Worm (Caenorhabditis elegans) whole organism, late embryonic: ENCODE data around the gene ZK354.8.
"Not testable (repeated sequence)": the region's sequence is repeated elsewhere in the genome, so short reads cannot be mapped to it uniquely, and the experiment has no call there.

ENCODE experiments used
- C38D4.7 ChIP-seq: fragments of 200-800 bp; sonication (Bioruptor generic); optimal IDR thresholded peaks from 2 replicates; lab custom pipeline; 2018; ENCODE audit warnings: mild to moderate bottlenecking, missing genetic modification characterization, moderate library complexity, missing compliant biosample characterization
- K02D7.2 ChIP-seq: sonication (generic microtip); optimal IDR thresholded peaks from 2 replicates; lab custom pipeline; 2017; ENCODE audit warnings: mild to moderate bottlenecking, missing genetic modification characterization, missing compliant biosample characterization
- K09A11.1 ChIP-seq: sonication (generic microtip); optimal IDR thresholded peaks from 2 replicates; lab custom pipeline; 2017; ENCODE audit warnings: antibody characterized with exemption, mild to moderate bottlenecking, missing genetic modification characterization, missing compliant biosample characterization; ENCODE audit not compliant: insufficient read depth
- Y22D7AL.16 ChIP-seq: sonication (generic microtip); optimal IDR thresholded peaks from 2 replicates; lab custom pipeline; 2016; ENCODE audit warnings: missing genetic modification characterization, missing compliant biosample characterization
- ama-1 ChIP-seq: fragments of 150-350 bp; optimal IDR thresholded peaks from 2 replicates; lab custom pipeline; 2014
- ceh-18 ChIP-seq: sonication (generic microtip); optimal IDR thresholded peaks from 2 replicates; lab custom pipeline; 2016; ENCODE audit warnings: missing genetic modification characterization, missing compliant biosample characterization
- ceh-19 ChIP-seq: fragments of 200-800 bp; sonication (Bioruptor generic); optimal IDR thresholded peaks from 2 replicates; lab custom pipeline; 2018; ENCODE audit warnings: mild to moderate bottlenecking, missing genetic modification characterization, missing compliant biosample characterization
- ceh-2 ChIP-seq: sonication (generic microtip); optimal IDR thresholded peaks from 2 replicates; lab custom pipeline; 2016; ENCODE audit warnings: missing genotype, missing genetic modification characterization, missing compliant biosample characterization
- ceh-24 ChIP-seq: sonication (generic microtip); optimal IDR thresholded peaks from 2 replicates; lab custom pipeline; 2016; ENCODE audit warnings: mild to moderate bottlenecking, missing genetic modification characterization, missing compliant biosample characterization
- ceh-30 ChIP-seq: fragments of 150-350 bp; optimal IDR thresholded peaks from 2 replicates; lab custom pipeline; 2014; ENCODE audit warnings: missing biosample characterization, missing genetic modification characterization
- ceh-34 ChIP-seq: sonication (generic microtip); optimal IDR thresholded peaks from 2 replicates; lab custom pipeline; 2016; ENCODE audit warnings: mild to moderate bottlenecking, missing genetic modification characterization, missing compliant biosample characterization
- ceh-45 ChIP-seq: fragments of 200-800 bp; sonication (Bioruptor generic); IDR thresholded peaks from 2 replicates; pipeline ENCODE4 v1.3.6; 2022; ENCODE audit warnings: missing genetic modification reagents, missing genetic modification characterization, missing compliant biosample characterization
- ceh-6 ChIP-seq: fragments of 200-800 bp; sonication (Bioruptor generic); optimal IDR thresholded peaks from 2 replicates; lab custom pipeline; 2018; ENCODE audit warnings: mild to moderate bottlenecking, missing genetic modification characterization, missing compliant biosample characterization
- che-1 ChIP-seq: sonication (generic microtip); optimal IDR thresholded peaks from 2 replicates; lab custom pipeline; 2016; ENCODE audit warnings: mild to moderate bottlenecking, missing genetic modification characterization, missing compliant biosample characterization
- dve-1 ChIP-seq: sonication (generic microtip); optimal IDR thresholded peaks from 2 replicates; lab custom pipeline; 2017; ENCODE audit warnings: antibody characterized with exemption, mild to moderate bottlenecking, missing genetic modification characterization, missing compliant biosample characterization
- eyg-1 ChIP-seq: sonication (generic microtip); optimal IDR thresholded peaks from 2 replicates; lab custom pipeline; 2016; ENCODE audit warnings: missing genotype, missing genetic modification characterization, missing compliant biosample characterization
- fax-1 ChIP-seq: sonication (generic microtip); optimal IDR thresholded peaks from 2 replicates; lab custom pipeline; 2016; ENCODE audit warnings: missing genotype, missing genetic modification characterization, missing compliant biosample characterization
- fkh-10 ChIP-seq: fragments of 150-350 bp; optimal IDR thresholded peaks from 2 replicates; lab custom pipeline; 2014; ENCODE audit warnings: missing biosample characterization, missing genetic modification reagents, missing genetic modification characterization
- hlh-13 ChIP-seq: fragments of 200-800 bp; sonication (Bioruptor generic); optimal IDR thresholded peaks from 2 replicates; lab custom pipeline; 2018; ENCODE audit warnings: mild to moderate bottlenecking, missing genetic modification characterization, missing compliant biosample characterization
- hlh-15 ChIP-seq: sonication (generic microtip); optimal IDR thresholded peaks from 2 replicates; lab custom pipeline; 2016; ENCODE audit warnings: missing genetic modification characterization, missing compliant biosample characterization
- hlh-30 ChIP-seq: sonication (generic microtip); optimal IDR thresholded peaks from 2 replicates; lab custom pipeline; 2017; ENCODE audit warnings: antibody characterized with exemption, missing genetic modification characterization, missing compliant biosample characterization; ENCODE audit not compliant: insufficient read depth
- hlh-6 ChIP-seq: sonication (generic microtip); optimal IDR thresholded peaks from 2 replicates; lab custom pipeline; 2016; ENCODE audit warnings: missing genotype, missing genetic modification characterization, missing compliant biosample characterization
- lim-6 ChIP-seq: sonication (generic microtip); optimal IDR thresholded peaks from 2 replicates; lab custom pipeline; 2016; ENCODE audit warnings: missing genetic modification characterization, missing compliant biosample characterization
- lin-11 ChIP-seq: fragments of 200-800 bp; sonication (Bioruptor generic); optimal IDR thresholded peaks from 2 replicates; lab custom pipeline; 2018; ENCODE audit warnings: mild to moderate bottlenecking, missing genetic modification characterization, missing compliant biosample characterization
- madf-2 ChIP-seq: sonication (generic microtip); optimal IDR thresholded peaks from 2 replicates; lab custom pipeline; 2017; ENCODE audit warnings: missing genetic modification characterization, missing compliant biosample characterization
- nfya-1 ChIP-seq: sonication (generic microtip); optimal IDR thresholded peaks from 2 replicates; lab custom pipeline; 2017; ENCODE audit warnings: missing genetic modification characterization, mild to moderate bottlenecking, missing compliant biosample characterization, antibody characterized with exemption, moderate library complexity
- nhr-232 ChIP-seq: sonication (generic microtip); optimal IDR thresholded peaks from 2 replicates; lab custom pipeline; 2016; ENCODE audit warnings: missing genetic modification characterization, missing compliant biosample characterization
- pag-3 ChIP-seq: sonication (generic microtip); optimal IDR thresholded peaks from 2 replicates; lab custom pipeline; 2016; ENCODE audit warnings: missing compliant biosample characterization, missing genetic modification characterization, borderline replicate concordance
- pax-1 ChIP-seq: fragments of 150-350 bp; optimal IDR thresholded peaks from 2 replicates; lab custom pipeline; 2014; ENCODE audit warnings: missing biosample characterization, missing genetic modification characterization
- pha-2 ChIP-seq: sonication (generic microtip); optimal IDR thresholded peaks from 2 replicates; lab custom pipeline; 2017; ENCODE audit warnings: mild to moderate bottlenecking, missing genetic modification characterization, missing compliant biosample characterization
- pha-4 ChIP-seq: fragments of 150-350 bp; optimal IDR thresholded peaks from 2 replicates; lab custom pipeline; 2018; ENCODE audit warnings: missing biosample characterization, missing genetic modification reagents, missing genetic modification characterization
- pqm-1 ChIP-seq: sonication (generic microtip); optimal IDR thresholded peaks from 2 replicates; lab custom pipeline; 2016; ENCODE audit warnings: missing genetic modification characterization, missing compliant biosample characterization
- rnt-1 ChIP-seq: sonication (generic microtip); optimal IDR thresholded peaks from 2 replicates; lab custom pipeline; 2016; ENCODE audit warnings: missing genetic modification characterization, missing compliant biosample characterization
- sdc-2 ChIP-seq: sonication (generic microtip); optimal IDR thresholded peaks from 2 replicates; lab custom pipeline; 2016; ENCODE audit warnings: missing genotype, missing genetic modification characterization, missing compliant biosample characterization
- sox-4 ChIP-seq: sonication (generic microtip); optimal IDR thresholded peaks from 2 replicates; lab custom pipeline; 2017; ENCODE audit warnings: mild to moderate bottlenecking, missing genetic modification characterization, inconsistent platforms, missing compliant biosample characterization
- tbx-2 ChIP-seq: sonication (generic microtip); optimal IDR thresholded peaks from 2 replicates; lab custom pipeline; 2016; ENCODE audit warnings: missing genetic modification characterization, missing compliant biosample characterization
- tbx-7 ChIP-seq: sonication (generic microtip); optimal IDR thresholded peaks from 2 replicates; lab custom pipeline; 2016; ENCODE audit warnings: missing genotype, missing genetic modification characterization, missing compliant biosample characterization
- zip-5 ChIP-seq: sonication (generic microtip); optimal IDR thresholded peaks from 2 replicates; lab custom pipeline; 2016; ENCODE audit warnings: missing genetic modification characterization, missing compliant biosample characterization
- ztf-16 ChIP-seq: sonication (generic microtip); optimal IDR thresholded peaks from 2 replicates; lab custom pipeline; 2017; ENCODE audit warnings: missing genetic modification characterization, missing compliant biosample characterization

The ZK354.8 gene

ce11 chrIV:5350480-5351193, 44.7 kb upstream of the ZK354.8 start, which contains the start of gene gba-4:
TSS of gene gba-4 (minus strand) at chrIV:5350897.
- not testable (repeated sequence) for TF ChIP-seq zip-5 (tag; lab: Kevin White, UChicago); nhr-232 (tag; lab: Kevin White, UChicago); pha-2

ce11 chrIV:5344168-5344567, 38.2 kb upstream of the ZK354.8 start:
- TF ChIP-seq pqm-1, result no peak
- no peak for TF ChIP-seq tbx-2 (tag; lab: Kevin White, UChicago)
- TF ChIP-seq nfya-1 (tag; lab: Kevin White, UChicago), result no peak
- no peak for TF ChIP-seq ceh-6 (GFP tag; lab: Kevin White, UChicago)
- no peak for TF ChIP-seq pha-4 (tag; lab: Kevin White, UChicago)
- TF ChIP-seq ceh-30 (tag; lab: Kevin White, UChicago), result no peak
- TF ChIP-seq dve-1, result no peak
- TF ChIP-seq hlh-13 (GFP tag; lab: Kevin White, UChicago), result no peak
- no peak for TF ChIP-seq ama-1
- no peak for TF ChIP-seq ceh-34 (tag; lab: Kevin White, UChicago)
- TF ChIP-seq ceh-2 (tag; lab: Kevin White, UChicago), result no peak
- no peak for TF ChIP-seq madf-2 (tag; lab: Kevin White, UChicago)

- no peak for TF ChIP-seq tbx-7 (tag; lab: Kevin White, UChicago)
- no peak for TF ChIP-seq ztf-16
- TF ChIP-seq ceh-24, result no peak
- no peak for TF ChIP-seq madf-2 (tag; lab: Kevin White, UChicago)
- TF ChIP-seq pax-1 (tag; lab: Kevin White, UChicago), result no peak
- no peak for TF ChIP-seq sox-4 (tag; lab: Kevin White, UChicago)
- TF ChIP-seq K09A11.1 (tag; lab: Kevin White, UChicago), result no peak
- no peak for TF ChIP-seq eyg-1 (tag; lab: Kevin White, UChicago)
- TF ChIP-seq che-1 (tag; lab: Kevin White, UChicago), result no peak
- no peak for TF ChIP-seq C38D4.7 (GFP tag; lab: Kevin White, UChicago)
- no peak for TF ChIP-seq hlh-30 (tag; lab: Kevin White, UChicago)
- no peak for TF ChIP-seq hlh-15 (tag; lab: Kevin White, UChicago)
- no peak for TF ChIP-seq Y22D7AL.16
- no peak for TF ChIP-seq K02D7.2 (tag; lab: Kevin White, UChicago)
- no peak for TF ChIP-seq ceh-6 (GFP tag; lab: Kevin White, UChicago)
Observed at ce11 chrIV:5339255-5339654, 33.3 kb upstream of the ZK354.8 start, which contains the start of gene Y4C6B.2. TSS of gene Y4C6B.2 (plus strand) at chrIV:5339574.

ce11 chrIV:5337649-5338048, 31.7 kb upstream of the ZK354.8 start:
- no peak for TF ChIP-seq hlh-13 (GFP tag; lab: Kevin White, UChicago)
- TF ChIP-seq pha-2, result no peak
- no peak for TF ChIP-seq pax-1 (tag; lab: Kevin White, UChicago)
- TF ChIP-seq hlh-6 (tag; lab: Kevin White, UChicago), result no peak
- no peak for TF ChIP-seq lim-6 (tag; lab: Kevin White, UChicago)
- TF ChIP-seq ceh-45, result no peak
- TF ChIP-seq rnt-1, result no peak
- TF ChIP-seq K02D7.2 (tag; lab: Kevin White, UChicago), result no peak
- TF ChIP-seq ceh-19, result no peak
- TF ChIP-seq sdc-2, result no peak
- no peak for TF ChIP-seq fax-1
- TF ChIP-seq ceh-18 (tag; lab: Kevin White, UChicago), result no peak
- no peak for TF ChIP-seq sox-4 (tag; lab: Kevin White, UChicago)
- no peak for TF ChIP-seq pag-3 (tag; lab: Kevin White, UChicago)
- no peak for TF ChIP-seq fkh-10 (GFP tag; lab: Kevin White, UChicago)
- TF ChIP-seq lin-11, result no peak
